Worm (Caenorhabditis elegans): ENCODE measurements around the gene F16G10.11.

- TF ChIP-seq F13H6.1 (tag; optimal IDR thresholded peaks at IDR 0.05) = no peak
- TF ChIP-seq fkh-10 (GFP tag; optimal IDR thresholded peaks at IDR 0.05) = no peak
- TF ChIP-seq pag-3 (tag; optimal IDR thresholded peaks at IDR 0.05; ENCODE audit: borderline replicate concordance) = no peak
- TF ChIP-seq ceh-6 (GFP tag; optimal IDR thresholded peaks at IDR 0.05) = no peak
- no peak for TF ChIP-seq lin-11 (tag; optimal IDR thresholded peaks at IDR 0.05)
- no peak for TF ChIP-seq nhr-11 (tag; optimal IDR thresholded peaks at IDR 0.05)
Measured at ce11 chrII:2411555-2411954, 17.8 kb upstream of the F16G10.11 start.
